Fruit fly (Drosophila melanogaster) whole organism, embryonic: Measurements from ENCODE around the gene CG43694.

Source experiments
- CG4820 ChIP-seq: fragments of 200-800 bp; sonication (Bioruptor generic); optimal IDR thresholded peaks from 3 replicates; lab custom pipeline; 2016; ENCODE audit warnings: missing biosample characterization, missing genetic modification characterization
- Hr51 ChIP-seq, 2 experiments: fragments of 200-800 bp; sonication (Bioruptor generic); optimal IDR thresholded peaks; 2 replicates in 1 of 2; 3 replicates in 1 of 2; lab custom pipeline; 2016 to 2018; ENCODE audit warnings: missing biosample characterization in 2 of 2, missing genetic modification characterization in 2 of 2, mild to moderate bottlenecking in 1 of 2, moderate library complexity in 1 of 2
- Trl ChIP-seq, 3 experiments: fragments of >200 bp in 2 of 3; fragments of 200-800 bp in 1 of 3; sonication (Bioruptor generic) in 1 of 3; optimal IDR thresholded peaks; 2 replicates in 1 of 3; 3 replicates in 2 of 3; lab custom pipeline; 2016 to 2017; ENCODE audit warnings: missing biosample characterization in 1 of 3, missing genetic modification characterization in 1 of 3
- pan ChIP-seq, 4 experiments: fragments of >200 bp in 3 of 4; fragments of 200-800 bp in 1 of 4; sonication (Bioruptor generic) in 1 of 4; optimal IDR thresholded peaks in 3 of 4; IDR thresholded peaks in 1 of 4; 2 replicates each; pipeline versions ENCODE4 v1.3.6 to Lab custom; 2017 to 2022; ENCODE audit warnings: missing biosample characterization in 2 of 4, missing genetic modification characterization in 2 of 4, mixed read lengths in 1 of 4
- vfl ChIP-seq: fragments of 200-800 bp; sonication (Bioruptor generic); optimal IDR thresholded peaks from 2 replicates; lab custom pipeline; 2016; ENCODE audit warnings: missing biosample characterization, missing genetic modification characterization

- TF ChIP-seq Trl (optimal IDR thresholded peaks at IDR 0.05; lab: Kevin White, UChicago) (no peak), Trl (GFP tag; optimal IDR thresholded peaks at IDR 0.05; lab: Kevin White, UChicago) (no peak), Hr51 (GFP tag; optimal IDR thresholded peaks at IDR 0.05; lab: Kevin White, UChicago) (no peak), pan (optimal IDR thresholded peaks at IDR 0.05; lab: Kevin White, UChicago) (no peak), pan (GFP tag; optimal IDR thresholded peaks at IDR 0.05 in 1 of 2, IDR thresholded peaks at IDR 0.05 in 1 of 2) (no peak), CG4820 (GFP tag; lab: Kevin White, UChicago) (no peak), vfl (no peak)
Measured at dm6 chr3R:23460667-23461066, 34.8 kb upstream of the CG43694 start.
